Worm (Caenorhabditis elegans): Measurements from ENCODE around the gene his-3.

his-3 gene

ce11 chrV:16075250-16075709 lies 34.7 kb downstream of the his-3 start, which contains the start of the genes F14H3.12 and srj-29:
F14H3.12 (minus strand) TSS chrV:16075323.
srj-29 (plus strand) TSS chrV:16075659.
- TF ChIP-seq dmd-6 (GFP tag; IDR thresholded peaks at IDR 0.05) (peak; percentile 74), daf-16 (GFP tag; optimal IDR thresholded peaks at IDR 0.05) (no peak), daf-16 (tag; optimal IDR thresholded peaks at IDR 0.05) (peak; percentile 83), nhr-28 (tag; optimal IDR thresholded peaks at IDR 0.05) (peak; percentile 74), nhr-77 (tag; optimal IDR thresholded peaks at IDR 0.05) (peak; percentile 52), nhr-10 (tag; optimal IDR thresholded peaks at IDR 0.05) (no peak), dve-1 (tag; optimal IDR thresholded peaks at IDR 0.05; ENCODE audit: insufficient read depth) (peak; percentile 79), dpl-1 (GFP tag; optimal IDR thresholded peaks at IDR 0.05) (no peak), hlh-11 (tag; optimal IDR thresholded peaks at IDR 0.05) (peak; percentile 49), pqm-1 (tag; optimal IDR thresholded peaks at IDR 0.05) (peak; percentile 73), duxl-1 (tag; optimal IDR thresholded peaks at IDR 0.05; ENCODE audit: poor library complexity) (no peak), fkh-10 (GFP tag; optimal IDR thresholded peaks at IDR 0.05) (no peak)

- no peak for TF ChIP-seq arid-1 (GFP tag; conservative IDR thresholded peaks at IDR 0.05)
- peak in 1 of 2 experiments; percentile 0 for TF ChIP-seq unc-62 (GFP tag; optimal IDR thresholded peaks at IDR 0.05 in 1 of 2)
- no peak for TF ChIP-seq unc-62 (tag; optimal IDR thresholded peaks at IDR 0.05)
- TF ChIP-seq nhr-102 (tag; optimal IDR thresholded peaks at IDR 0.05) = no peak
- peak; percentile 14 for TF ChIP-seq nhr-48 (tag; optimal IDR thresholded peaks at IDR 0.05)
- peak; percentile 41 for TF ChIP-seq dve-1 (tag; optimal IDR thresholded peaks at IDR 0.05; ENCODE audit: insufficient read depth)
- TF ChIP-seq unc-130 (GFP tag; optimal IDR thresholded peaks at IDR 0.05) = no peak
- TF ChIP-seq dmd-6 (GFP tag; IDR thresholded peaks at IDR 0.05) = peak; percentile 76
- no peak for TF ChIP-seq ceh-20 (GFP tag; IDR thresholded peaks at IDR 0.05)
- TF ChIP-seq lin-13 (GFP tag; optimal IDR thresholded peaks at IDR 0.05) = no peak
- no peak for TF ChIP-seq T26A8.4 (GFP tag; IDR thresholded peaks at IDR 0.05)
- TF ChIP-seq pqm-1 (tag; optimal IDR thresholded peaks at IDR 0.05) = peak; percentile 74
- no peak for TF ChIP-seq tra-1 (GFP tag; IDR thresholded peaks at IDR 0.05)
- TF ChIP-seq attf-4 (tag; optimal IDR thresholded peaks at IDR 0.05) = no peak
- no peak for TF ChIP-seq daf-16 (GFP tag; optimal IDR thresholded peaks at IDR 0.05)
- TF ChIP-seq daf-16 (tag; optimal IDR thresholded peaks at IDR 0.05) = peak; percentile 42
- TF ChIP-seq nhr-28 (tag; optimal IDR thresholded peaks at IDR 0.05) = peak; percentile 84
- TF ChIP-seq set-16 (GFP tag; IDR thresholded peaks at IDR 0.05) = no peak
- TF ChIP-seq php-3 (GFP tag; IDR thresholded peaks at IDR 0.05) = peak; percentile 68; the same call in 1 of the 2 replicates
Measured at ce11 chrV:16080039-16080438, 39.4 kb downstream of the his-3 start.

DNA sequence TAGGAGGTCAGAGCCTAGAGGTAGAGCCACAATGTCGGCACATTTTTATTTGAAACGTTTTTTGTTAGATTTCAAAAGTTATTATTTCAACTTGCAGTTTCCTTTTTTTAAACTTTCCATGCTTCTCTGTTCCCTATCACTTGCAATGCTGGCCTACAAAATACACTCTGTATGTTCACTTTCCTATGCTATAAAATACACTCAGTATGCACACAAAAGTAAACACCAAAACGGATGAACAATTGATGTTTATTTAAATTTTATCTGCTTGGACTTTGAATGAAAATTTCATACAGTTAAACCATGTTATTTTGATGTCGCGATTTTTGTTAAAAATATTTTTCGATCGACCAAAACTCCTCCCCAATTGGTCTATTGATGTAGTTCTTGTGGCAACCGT lies 40.1 kb downstream of the his-3 start:
- TF ChIP-seq dve-1 (tag; optimal IDR thresholded peaks at IDR 0.05; ENCODE audit: insufficient read depth) = peak; percentile 27
- TF ChIP-seq daf-12 (tag; optimal IDR thresholded peaks at IDR 0.05) = no peak
- no peak for TF ChIP-seq pha-4 (GFP tag; IDR thresholded peaks at IDR 0.05)
- peak; percentile 7 for TF ChIP-seq pha-4 (tag; optimal IDR thresholded peaks at IDR 0.05)
- peak; percentile 87 for TF ChIP-seq nhr-28 (tag; optimal IDR thresholded peaks at IDR 0.05)
- no peak for TF ChIP-seq daf-16 (GFP tag; optimal IDR thresholded peaks at IDR 0.05)
- peak; percentile 86 for TF ChIP-seq daf-16 (tag; optimal IDR thresholded peaks at IDR 0.05)
- no peak for TF ChIP-seq nhr-77 (tag; optimal IDR thresholded peaks at IDR 0.05)
- TF ChIP-seq php-3 (GFP tag; IDR thresholded peaks at IDR 0.05) = 0 out of 2 replicates have a peak, but pooled peaks have one; percentile 27

DNA sequence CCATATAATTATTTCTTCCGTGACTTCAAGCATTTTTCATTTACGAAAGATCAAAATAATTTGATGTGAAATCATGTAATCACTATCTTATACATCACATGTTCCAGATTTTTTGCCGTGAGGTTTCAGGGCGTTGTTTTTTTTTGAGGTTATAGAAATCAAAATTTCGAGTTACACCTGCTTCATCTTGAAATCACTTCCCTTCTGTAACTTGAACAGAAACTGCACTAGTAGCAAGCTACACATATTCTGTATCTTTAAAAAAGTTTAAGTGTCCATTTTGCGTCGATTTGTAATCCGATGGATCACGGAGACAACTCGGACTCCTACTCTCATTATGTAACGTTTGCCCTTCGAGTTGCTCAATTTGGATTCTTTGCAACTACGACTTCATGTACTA lies 50.1 kb downstream of the his-3 start, which contains the start of gene F22B8.3:
F22B8.3 (plus strand) TSS at position 301 of the 400 bp plus-strand sequence.
- TF ChIP-seq F44E2.7 (GFP tag; IDR thresholded peaks at IDR 0.05) = no peak
- no peak for TF ChIP-seq lin-39 (tag; optimal IDR thresholded peaks at IDR 0.05)
- TF ChIP-seq unc-62 (GFP tag; optimal IDR thresholded peaks at IDR 0.05 in 1 of 2) = peak in 1 of 2 experiments; percentile 48
- no peak for TF ChIP-seq unc-62 (tag; optimal IDR thresholded peaks at IDR 0.05)
